Fruit fly (Drosophila melanogaster) whole organism, embryonic: ENCODE data around the gene CG46313.

Experiments
- C15 ChIP-seq: fragments of 200-800 bp; sonication (Bioruptor generic); IDR thresholded peaks from 3 replicates; pipeline ENCODE4 v1.3.6; 2022; ENCODE audit warnings: missing biosample characterization, missing genetic modification characterization
- CG12155 ChIP-seq: fragments of 200-800 bp; sonication (Bioruptor generic); optimal IDR thresholded peaks from 3 replicates; lab custom pipeline; 2016; ENCODE audit warnings: missing biosample characterization, missing genetic modification characterization
- CG13624 ChIP-seq: fragments of 200-800 bp; sonication (Bioruptor generic); optimal IDR thresholded peaks from 2 replicates; lab custom pipeline; 2016; ENCODE audit warnings: missing biosample characterization, missing genetic modification characterization
- CG15479 ChIP-seq: fragments of 200-800 bp; sonication (Bioruptor generic); optimal IDR thresholded peaks from 3 replicates; lab custom pipeline; 2019; ENCODE audit warnings: missing biosample characterization, mild to moderate bottlenecking, missing genetic modification characterization, moderate library complexity
- CG15514 ChIP-seq: fragments of 200-800 bp; sonication (Bioruptor generic); optimal IDR thresholded peaks from 3 replicates; lab custom pipeline; 2017; ENCODE audit warnings: missing biosample characterization, missing genetic modification characterization, mild to moderate bottlenecking, moderate library complexity, missing genetic modification reagents
- CG2120 ChIP-seq: fragments of 200-800 bp; sonication (Bioruptor generic); optimal IDR thresholded peaks from 3 replicates; lab custom pipeline; 2016; ENCODE audit warnings: missing biosample characterization, missing genetic modification characterization
- CG30403 ChIP-seq: fragments of 200-800 bp; sonication (Bioruptor generic); optimal IDR thresholded peaks from 3 replicates; lab custom pipeline; 2016; ENCODE audit warnings: missing biosample characterization, missing genetic modification characterization
- CG3065 ChIP-seq: fragments of 200-800 bp; sonication (Bioruptor generic); optimal IDR thresholded peaks from 2 replicates; lab custom pipeline; 2016; ENCODE audit warnings: missing biosample characterization, missing genetic modification characterization
- CG32532 ChIP-seq: fragments of 200-800 bp; sonication (Bioruptor generic); IDR thresholded peaks from 2 replicates; pipeline ENCODE4 v1.3.6; 2022; ENCODE audit warnings: missing biosample characterization, missing genetic modification characterization
- CG3281 ChIP-seq: fragments of 200-800 bp; sonication (Bioruptor generic); optimal IDR thresholded peaks from 3 replicates; lab custom pipeline; 2017; ENCODE audit warnings: missing biosample characterization, mild to moderate bottlenecking, missing genetic modification characterization
- CG33557 ChIP-seq: fragments of 200-800 bp; sonication (Bioruptor generic); optimal IDR thresholded peaks from 2 replicates; lab custom pipeline; 2019; ENCODE audit warnings: missing biosample characterization, mild to moderate bottlenecking, missing genetic modification characterization, moderate library complexity
- CG42726 ChIP-seq: fragments of 200-800 bp; sonication (Bioruptor generic); IDR thresholded peaks from 2 replicates; pipeline ENCODE4 v1.3.6; 2022; ENCODE audit warnings: missing biosample characterization, missing genetic modification characterization; ENCODE audit not compliant: partially characterized antibody
- CG4282 ChIP-seq: fragments of 200-800 bp; sonication (Bioruptor generic); optimal IDR thresholded peaks from 2 replicates; lab custom pipeline; 2016; ENCODE audit warnings: missing biosample characterization, missing genetic modification characterization
- CG4707 ChIP-seq: fragments of 200-800 bp; sonication (Bioruptor generic); optimal IDR thresholded peaks from 2 replicates; lab custom pipeline; 2018; ENCODE audit warnings: missing biosample characterization, mild to moderate bottlenecking, missing genetic modification characterization, moderate library complexity
- CG7372 ChIP-seq: fragments of 200-800 bp; sonication (Bioruptor generic); IDR thresholded peaks from 2 replicates; pipeline ENCODE4 v1.3.6; 2022; ENCODE audit warnings: missing biosample characterization, missing genetic modification characterization
- CoRest ChIP-seq: fragments of 200-800 bp; sonication (Bioruptor generic); optimal IDR thresholded peaks from 3 replicates; lab custom pipeline; 2018; ENCODE audit warnings: missing biosample characterization, mild to moderate bottlenecking, missing genetic modification characterization, moderate library complexity
- Dek ChIP-seq: fragments of 200-800 bp; sonication (Bioruptor generic); optimal IDR thresholded peaks from 3 replicates; lab custom pipeline; 2019; ENCODE audit warnings: missing biosample characterization, mild to moderate bottlenecking, missing genetic modification characterization, moderate library complexity
- Doc3 ChIP-seq: fragments of 200-800 bp; sonication (Bioruptor generic); IDR thresholded peaks from 3 replicates; pipeline ENCODE4 v1.3.6; 2022; ENCODE audit warnings: missing biosample characterization, missing genetic modification characterization; ENCODE audit not compliant: partially characterized antibody
- HHEX ChIP-seq: fragments of 200-800 bp; sonication (Bioruptor generic); optimal IDR thresholded peaks from 3 replicates; lab custom pipeline; 2017; ENCODE audit warnings: missing biosample characterization, mild to moderate bottlenecking, missing genetic modification characterization, missing genetic modification reagents
- HLH3B ChIP-seq: fragments of 200-800 bp; sonication (Bioruptor generic); IDR thresholded peaks from 2 replicates; pipeline ENCODE4 v1.3.6; 2022; ENCODE audit warnings: missing biosample characterization, missing genetic modification characterization
- HmgZ ChIP-seq: fragments of 200-800 bp; sonication (Bioruptor generic); optimal IDR thresholded peaks from 2 replicates; lab custom pipeline; 2018; ENCODE audit warnings: missing biosample characterization, mild to moderate bottlenecking, missing genetic modification characterization
- Hmr ChIP-seq: fragments of 200-800 bp; sonication (Bioruptor generic); optimal IDR thresholded peaks from 3 replicates; lab custom pipeline; 2017; ENCODE audit warnings: mild to moderate bottlenecking, missing biosample characterization, missing genetic modification reagents, missing genetic modification characterization
- Hmx ChIP-seq: fragments of 200-800 bp; sonication (Bioruptor generic); optimal IDR thresholded peaks from 2 replicates; lab custom pipeline; 2016; ENCODE audit warnings: missing biosample characterization, missing genetic modification characterization
- Hr51 ChIP-seq, 2 experiments: fragments of 200-800 bp; sonication (Bioruptor generic); optimal IDR thresholded peaks; 2 replicates in 1 of 2; 3 replicates in 1 of 2; lab custom pipeline; 2016 to 2018; ENCODE audit warnings: missing biosample characterization in 2 of 2, missing genetic modification characterization in 2 of 2, mild to moderate bottlenecking in 1 of 2, moderate library complexity in 1 of 2
- Hr78 ChIP-seq, 2 experiments: fragments of 200-800 bp in 1 of 2; fragments of >200 bp in 1 of 2; sonication (Bioruptor generic) in 1 of 2; optimal IDR thresholded peaks; 2 replicates each; lab custom pipeline; 2017 to 2019; ENCODE audit warnings: missing biosample characterization in 2 of 2, missing genetic modification characterization in 2 of 2, mild to moderate bottlenecking in 1 of 2, moderate library complexity in 1 of 2
- Lim3 ChIP-seq: fragments of 200-800 bp; sonication (Bioruptor generic); IDR thresholded peaks from 2 replicates; pipeline ENCODE4 v1.3.6; 2022; ENCODE audit warnings: missing biosample characterization, missing genetic modification characterization
- Mrtf ChIP-seq: fragments of 200-800 bp; sonication (Bioruptor generic); IDR thresholded peaks from 3 replicates; pipeline ENCODE4 v1.3.6; 2022; ENCODE audit warnings: missing biosample characterization, missing genetic modification characterization
- NFAT ChIP-seq: fragments of 200-800 bp; sonication (Bioruptor generic); IDR thresholded peaks from 2 replicates; pipeline ENCODE4 v1.3.6; 2022; ENCODE audit warnings: missing biosample characterization, missing genetic modification characterization
- Rfx ChIP-seq: fragments of 200-800 bp; sonication (Bioruptor generic); IDR thresholded peaks from 2 replicates; pipeline ENCODE4 v1.3.6; 2022; ENCODE audit warnings: missing biosample characterization, missing genetic modification characterization
- Sry-δ ChIP-seq: fragments of 200-800 bp; sonication (Bioruptor generic); optimal IDR thresholded peaks from 2 replicates; lab custom pipeline; 2016; ENCODE audit warnings: missing biosample characterization, missing genetic modification characterization
- bab2 ChIP-seq: fragments of 200-800 bp; sonication (Bioruptor generic); optimal IDR thresholded peaks from 2 replicates; lab custom pipeline; 2016; ENCODE audit warnings: missing biosample characterization, missing genetic modification characterization
- br ChIP-seq: fragments of >200 bp; optimal IDR thresholded peaks from 2 replicates; lab custom pipeline; 2017
- cad ChIP-seq: fragments of >200 bp; optimal IDR thresholded peaks from 2 replicates; lab custom pipeline; 2017; ENCODE audit warnings: missing biosample characterization, missing genetic modification characterization
- chif ChIP-seq, 2 experiments: fragments of 200-800 bp; sonication (Bioruptor generic); optimal IDR thresholded peaks; 3 replicates each; lab custom pipeline; 2016; ENCODE audit warnings: missing biosample characterization in 2 of 2, missing genetic modification characterization in 2 of 2
- chinmo ChIP-seq: fragments of 200-800 bp; sonication (Bioruptor generic); IDR thresholded peaks from 4 replicates; pipeline ENCODE4 v1.3.6; 2022; ENCODE audit warnings: missing biosample characterization, missing genetic modification characterization; ENCODE audit not compliant: partially characterized antibody
- crc ChIP-seq: fragments of 200-800 bp; sonication (Bioruptor generic); optimal IDR thresholded peaks from 2 replicates; lab custom pipeline; 2016; ENCODE audit warnings: missing biosample characterization, missing genetic modification characterization
- disco-r ChIP-seq: fragments of 200-800 bp; sonication (Bioruptor generic); optimal IDR thresholded peaks from 2 replicates; lab custom pipeline; 2016; ENCODE audit warnings: missing biosample characterization, missing genetic modification characterization
- en ChIP-seq: fragments of 200-800 bp; sonication (Bioruptor generic); optimal IDR thresholded peaks from 2 replicates; lab custom pipeline; 2016; ENCODE audit warnings: missing biosample characterization, missing genetic modification characterization
- eyg ChIP-seq: fragments of 200-800 bp; sonication (Bioruptor generic); optimal IDR thresholded peaks from 3 replicates; lab custom pipeline; 2016; ENCODE audit warnings: missing biosample characterization, missing genetic modification characterization
- gce ChIP-seq: fragments of 200-800 bp; sonication (Bioruptor generic); IDR thresholded peaks from 3 replicates; pipeline ENCODE4 v1.3.6; 2022; ENCODE audit warnings: missing biosample characterization, missing genetic modification characterization
- hkb ChIP-seq, 2 experiments: fragments of 200-800 bp in 1 of 2; fragments of >200 bp in 1 of 2; sonication (Bioruptor generic) in 1 of 2; IDR thresholded peaks in 1 of 2; optimal IDR thresholded peaks in 1 of 2; 2 replicates each; pipeline versions ENCODE4 v1.3.6 to Lab custom; 2017 to 2022; ENCODE audit warnings: missing biosample characterization in 1 of 2, missing genetic modification characterization in 1 of 2
- jing ChIP-seq: fragments of 200-800 bp; sonication (Bioruptor generic); optimal IDR thresholded peaks from 2 replicates; lab custom pipeline; 2018; ENCODE audit warnings: missing biosample characterization, mild to moderate bottlenecking, missing genetic modification characterization
- nau ChIP-seq: fragments of 200-800 bp; sonication (Bioruptor generic); optimal IDR thresholded peaks from 3 replicates; lab custom pipeline; 2017; ENCODE audit warnings: missing biosample characterization, mild to moderate bottlenecking, missing genetic modification characterization, missing genetic modification reagents
- pros ChIP-seq: fragments of 200-800 bp; sonication (Bioruptor generic); optimal IDR thresholded peaks from 3 replicates; lab custom pipeline; 2019; ENCODE audit warnings: missing biosample characterization, mild to moderate bottlenecking, missing genetic modification characterization, moderate library complexity
- sens-2 ChIP-seq: fragments of 200-800 bp; sonication (Bioruptor generic); IDR thresholded peaks from 2 replicates; pipeline ENCODE4 v1.3.6; 2022; ENCODE audit warnings: missing biosample characterization, missing genetic modification characterization
- stwl ChIP-seq: fragments of 200-800 bp; sonication (Bioruptor generic); optimal IDR thresholded peaks from 3 replicates; lab custom pipeline; 2018; ENCODE audit warnings: missing biosample characterization, mild to moderate bottlenecking, missing genetic modification characterization, moderate library complexity
- sug ChIP-seq: fragments of 200-800 bp; optimal IDR thresholded peaks from 2 replicates; lab custom pipeline; 2019; ENCODE audit warnings: missing biosample characterization, mild to moderate bottlenecking, missing genetic modification characterization, moderate library complexity
- tna ChIP-seq: fragments of 200-800 bp; sonication (Bioruptor generic); IDR thresholded peaks from 2 replicates; pipeline ENCODE4 v1.3.6; 2022; ENCODE audit warnings: missing biosample characterization, missing genetic modification characterization; ENCODE audit not compliant: partially characterized antibody
- twi ChIP-seq: fragments of 200-800 bp; optimal IDR thresholded peaks from 2 replicates; lab custom pipeline; 2019; ENCODE audit warnings: missing biosample characterization, mild to moderate bottlenecking, missing genetic modification characterization, moderate library complexity
- tx ChIP-seq: fragments of 200-800 bp; sonication (Bioruptor generic); optimal IDR thresholded peaks from 2 replicates; lab custom pipeline; 2016; ENCODE audit warnings: missing biosample characterization, missing genetic modification characterization
- usp ChIP-seq: fragments of >200 bp; optimal IDR thresholded peaks from 2 replicates; lab custom pipeline; 2017; ENCODE audit warnings: missing biosample characterization, missing genetic modification characterization

CG46313 gene

dm6 chr3R:26945233-26945632 is 33.1 kb upstream of the CG46313 start, which contains the start of gene CG14252 (continued):
- no peak for TF ChIP-seq Doc3
- TF ChIP-seq sens-2 (GFP tag; lab: Robert Waterston, UW), result no peak
- TF ChIP-seq CG15514 (GFP tag; lab: Kevin White, UChicago), result peak; percentile 74
- no peak for TF ChIP-seq Hr78 (GFP tag; optimal IDR thresholded peaks at IDR 0.05; lab: Kevin White, UChicago)
- no peak for TF ChIP-seq CG7372
- TF ChIP-seq CG3065 (GFP tag; lab: Kevin White, UChicago), result no peak
- TF ChIP-seq C15 (GFP tag; lab: Robert Waterston, UW), result no peak
- TF ChIP-seq Sry-δ, result peak; percentile 39
- no peak for TF ChIP-seq en
- TF ChIP-seq HHEX (GFP tag; lab: Kevin White, UChicago), result no peak
- peak; percentile 23 for TF ChIP-seq CoRest (tag; lab: Kevin White, UChicago)
- no peak for TF ChIP-seq CG33557
- no peak for TF ChIP-seq crc
- no peak for TF ChIP-seq CG32532 (GFP tag; lab: Robert Waterston, UW)
- no peak for TF ChIP-seq disco-r (GFP tag; lab: Kevin White, UChicago)
- TF ChIP-seq CG15479 (GFP tag; lab: Kevin White, UChicago), result no peak
- TF ChIP-seq stwl (tag; lab: Kevin White, UChicago), result peak; percentile 97
- TF ChIP-seq CG42726 (GFP tag; lab: Robert Waterston, UW), result no peak
- TF ChIP-seq CG2120 (GFP tag; lab: Kevin White, UChicago), result peak; percentile 15
- TF ChIP-seq CG3281 (GFP tag; lab: Kevin White, UChicago), result peak; percentile 76
- TF ChIP-seq cad (GFP tag; lab: Kevin White, UChicago), result no peak
- no peak for TF ChIP-seq eyg (GFP tag; lab: Kevin White, UChicago)
- TF ChIP-seq CG30403, result peak; percentile 6
- TF ChIP-seq Dek (tag; lab: Kevin White, UChicago), result peak; percentile 11
- no peak for TF ChIP-seq CG4282 (GFP tag; lab: Kevin White, UChicago)
- no peak for TF ChIP-seq tx (GFP tag; lab: Kevin White, UChicago)
- 0 out of 4 replicates have a peak, but pooled peaks have one; percentile 23 for TF ChIP-seq chinmo (GFP tag; lab: Robert Waterston, UW)
- peak; percentile 16 for TF ChIP-seq CG13624
- no peak for TF ChIP-seq bab2 (GFP tag; lab: Kevin White, UChicago)
- no peak for TF ChIP-seq CG12155 (GFP tag; lab: Kevin White, UChicago)
- TF ChIP-seq Hr51 (GFP tag; optimal IDR thresholded peaks at IDR 0.05; lab: Kevin White, UChicago), result no peak
- TF ChIP-seq sug (tag; lab: Kevin White, UChicago), result peak; percentile 27
- peak; percentile 48 for TF ChIP-seq HmgZ (tag; lab: Kevin White, UChicago)
- no peak for TF ChIP-seq chif (GFP tag; optimal IDR thresholded peaks at IDR 0.05; lab: Kevin White, UChicago)
- TF ChIP-seq Hmr (GFP tag; lab: Kevin White, UChicago), result no peak
- no peak for TF ChIP-seq HLH3B (GFP tag; lab: Robert Waterston, UW)
- no peak for TF ChIP-seq Mrtf
- no peak for TF ChIP-seq usp (GFP tag; lab: Kevin White, UChicago)
- no peak for TF ChIP-seq tna
- TF ChIP-seq Lim3 (GFP tag; lab: Robert Waterston, UW), result no peak
- no peak for TF ChIP-seq CG4707 (GFP tag; lab: Kevin White, UChicago)
- no peak for TF ChIP-seq twi (tag; lab: Kevin White, UChicago)
- no peak for TF ChIP-seq gce (GFP tag; lab: Robert Waterston, UW)
- no peak for TF ChIP-seq Rfx (GFP tag; lab: Robert Waterston, UW)
- no peak for TF ChIP-seq nau (GFP tag; lab: Kevin White, UChicago)
- TF ChIP-seq jing (GFP tag; lab: Kevin White, UChicago), result no peak
- TF ChIP-seq br (lab: Kevin White, UChicago), result no peak
- no peak for TF ChIP-seq NFAT
- no peak for TF ChIP-seq hkb (optimal IDR thresholded peaks at IDR 0.05; lab: Kevin White, UChicago)
- TF ChIP-seq hkb (GFP tag; IDR thresholded peaks at IDR 0.05; lab: Robert Waterston, UW), result no peak
- TF ChIP-seq Hmx, result no peak
- TF ChIP-seq pros (GFP tag; lab: Kevin White, UChicago), result no peak
